Worm (Caenorhabditis elegans): ENCODE data around the gene pqn-89.

pqn-89 gene

DNA sequence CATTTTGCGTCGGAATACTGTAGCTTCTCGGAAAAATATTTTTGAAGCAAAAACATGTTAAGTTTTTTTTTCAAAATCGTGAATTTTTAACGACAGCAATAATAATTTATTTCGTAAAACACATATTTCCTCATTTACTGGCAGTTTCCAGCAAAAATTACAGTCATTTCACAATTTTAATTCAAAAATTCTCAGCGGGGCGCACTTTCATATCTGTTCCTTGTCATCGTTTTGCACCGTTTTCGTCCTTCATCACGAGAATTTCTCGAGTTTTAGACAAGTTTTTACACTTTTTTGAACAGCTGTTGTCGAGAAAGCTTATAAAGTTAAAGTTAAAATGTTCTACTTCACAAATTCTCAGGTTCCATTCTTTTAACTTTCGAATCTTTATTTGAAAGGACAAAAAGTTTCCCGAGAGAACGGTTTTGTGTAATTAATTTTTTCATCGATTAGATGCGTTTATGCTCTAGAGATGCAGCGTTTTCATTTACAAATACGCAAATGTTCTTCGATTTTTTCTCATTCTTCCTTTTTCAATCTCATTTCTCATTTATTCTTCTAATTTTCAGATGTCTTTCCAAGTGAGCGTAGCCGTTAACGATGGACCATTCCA, 15.9 kb downstream of the pqn-89 start, which contains the start of gene ddi-1:
Gene ddi-1 (plus strand): TSS at position 563 of the 613 bp plus-strand sequence.
- TF ChIP-seq lin-38 (GFP tag; IDR thresholded peaks at IDR 0.05) (peak; percentile 33), hlh-30 (tag; optimal IDR thresholded peaks at IDR 0.05; ENCODE audit: insufficient read depth) (peak; percentile 82), nhr-77 (tag; optimal IDR thresholded peaks at IDR 0.05) (no peak)

DNA sequence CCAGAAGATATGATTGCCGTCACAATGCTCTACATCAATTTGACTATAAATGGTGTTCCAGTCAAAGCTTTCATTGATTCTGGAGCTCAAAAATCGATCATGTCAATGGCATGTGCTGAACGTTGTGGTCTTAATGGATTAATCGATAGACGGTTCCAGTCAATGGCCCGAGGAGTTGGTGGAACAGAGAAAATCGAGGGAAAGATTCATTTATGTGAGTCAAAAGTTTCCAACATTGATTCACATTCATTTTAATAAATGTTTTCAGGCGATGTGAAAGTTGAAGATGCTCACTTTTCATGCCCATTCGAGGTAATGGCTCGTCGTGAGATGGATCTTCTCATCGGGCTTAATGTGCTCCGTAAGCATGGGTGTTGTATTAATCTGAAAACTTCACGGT, 17.2 kb downstream of the pqn-89 start:
- TF ChIP-seq unc-62 (GFP tag; optimal IDR thresholded peaks at IDR 0.05 in 1 of 2) (peak in 1 of 2 experiments; percentile 94), unc-62 (tag; optimal IDR thresholded peaks at IDR 0.05) (no peak), duxl-1 (tag; optimal IDR thresholded peaks at IDR 0.05; ENCODE audit: poor library complexity) (no peak), nhr-102 (tag; optimal IDR thresholded peaks at IDR 0.05) (no peak), fos-1 (tag; optimal IDR thresholded peaks at IDR 0.05) (no peak), pha-4 (GFP tag; IDR thresholded peaks at IDR 0.05) (no peak), pha-4 (tag; optimal IDR thresholded peaks at IDR 0.05) (no peak)

DNA sequence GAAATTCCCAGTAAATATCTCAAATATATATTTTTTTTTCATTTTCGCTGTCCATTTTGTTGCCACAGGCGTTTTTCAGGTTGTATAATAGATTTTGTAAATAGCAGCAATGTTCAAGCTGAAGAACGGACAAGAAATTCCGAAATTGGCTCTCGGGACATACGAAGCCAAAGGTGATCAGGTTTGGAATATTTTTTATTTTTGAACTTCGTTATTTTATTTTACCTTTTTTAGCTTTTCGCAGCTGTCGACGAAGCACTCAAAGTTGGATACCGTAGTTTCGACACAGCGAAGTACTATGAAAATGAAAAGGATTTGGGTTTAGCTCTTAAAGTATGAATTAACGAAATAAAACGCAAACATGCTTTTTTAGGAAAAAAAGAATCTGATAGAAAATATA, 18.0 kb downstream of the pqn-89 start, which contains the start of gene C01G5.5:
Gene C01G5.5 (plus strand): TSS at position 80 of the 400 bp plus-strand sequence.
- TF ChIP-seq mes-2 (tag; optimal IDR thresholded peaks at IDR 0.05; ENCODE audit: poor library complexity, severe bottlenecking) (peak; percentile 15), snpc-1.2 (GFP tag; IDR thresholded peaks at IDR 0.05) (0 out of 2 replicates have a peak, but pooled peaks have one; percentile 32), aha-1 (tag) (peak; percentile 59), dve-1 (tag; optimal IDR thresholded peaks at IDR 0.05; ENCODE audit: insufficient read depth) (no peak), ceh-32 (tag; optimal IDR thresholded peaks at IDR 0.05; ENCODE audit: poor library complexity) (no peak)

DNA sequence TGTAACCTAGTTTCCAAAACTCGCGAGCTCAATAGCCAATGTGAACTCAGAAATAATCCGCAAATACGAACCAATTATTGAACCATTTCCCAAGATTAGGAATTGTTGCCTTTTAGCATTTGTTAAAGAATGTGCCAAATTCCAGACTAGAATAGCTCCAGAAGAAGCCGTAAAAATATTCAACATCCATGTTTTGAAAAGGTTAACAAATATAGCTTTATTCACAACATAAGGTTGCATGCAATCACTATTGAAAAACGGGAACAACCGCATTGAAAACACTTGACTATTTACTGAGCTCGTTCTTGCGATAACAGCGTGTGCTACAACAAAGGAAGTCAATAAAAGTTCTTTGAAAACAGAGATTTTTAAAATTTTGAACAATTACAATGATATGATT, 20.0 kb downstream of the pqn-89 start:
- no peak for TF ChIP-seq F44E2.7 (GFP tag; IDR thresholded peaks at IDR 0.05)
- no peak for TF ChIP-seq nhr-48 (tag; optimal IDR thresholded peaks at IDR 0.05)
- no peak for TF ChIP-seq ceh-82 (tag; optimal IDR thresholded peaks at IDR 0.05)
- peak; percentile 70 for TF ChIP-seq lin-38 (GFP tag; IDR thresholded peaks at IDR 0.05)
- no peak for TF ChIP-seq F37D6.2 (tag; optimal IDR thresholded peaks at IDR 0.05)
- peak; percentile 38; the same call in 1 of the 2 replicates for TF ChIP-seq pha-4 (GFP tag; IDR thresholded peaks at IDR 0.05)
- no peak for TF ChIP-seq pha-4 (tag; optimal IDR thresholded peaks at IDR 0.05)
- TF ChIP-seq Y105C5A.15 (GFP tag; IDR thresholded peaks at IDR 0.05): peak; percentile 41; the same call in 1 of the 2 replicates
- no peak for TF ChIP-seq lin-15B (tag; optimal IDR thresholded peaks at IDR 0.05)
- TF ChIP-seq F49E8.2 (tag; optimal IDR thresholded peaks at IDR 0.05; ENCODE audit: borderline replicate concordance): peak; percentile 71
- TF ChIP-seq snpc-1.2 (GFP tag; IDR thresholded peaks at IDR 0.05): peak; percentile 91
- no peak for TF ChIP-seq nhr-77 (tag; optimal IDR thresholded peaks at IDR 0.05)
- TF ChIP-seq Y75B8A.6 (GFP tag; IDR thresholded peaks at IDR 0.05): 0 out of 2 replicates have a peak, but pooled peaks have one; percentile 14
- TF ChIP-seq Y48G9A.11 (GFP tag; IDR thresholded peaks at IDR 0.05): peak; percentile 59; the same call in 1 of the 2 replicates
- no peak for TF ChIP-seq nhr-25 (tag; optimal IDR thresholded peaks at IDR 0.05; ENCODE audit: borderline replicate concordance, insufficient read depth)
- TF ChIP-seq Y5F2A.4 (GFP tag; optimal IDR thresholded peaks at IDR 0.05): no peak
- no peak for TF ChIP-seq R02D3.7 (tag; optimal IDR thresholded peaks at IDR 0.05)
- TF ChIP-seq ctbp-1 (GFP tag; IDR thresholded peaks at IDR 0.05): no peak
- no peak for TF ChIP-seq aly-2 (tag; optimal IDR thresholded peaks at IDR 0.05)
- no peak for TF ChIP-seq mxl-2 (GFP tag; conservative IDR thresholded peaks at IDR 0.05)
- no peak for TF ChIP-seq lir-3 (tag; optimal IDR thresholded peaks at IDR 0.05)
- no peak for TF ChIP-seq tag-97 (GFP tag; IDR thresholded peaks at IDR 0.05)
- TF ChIP-seq hlh-30 (tag; optimal IDR thresholded peaks at IDR 0.05; ENCODE audit: insufficient read depth): no peak
- no peak for TF ChIP-seq jun-1 (tag; optimal IDR thresholded peaks at IDR 0.05)
- peak; percentile 39; the same call in 1 of the 2 replicates for TF ChIP-seq arid-1 (GFP tag; conservative IDR thresholded peaks at IDR 0.05)
